Worm (Caenorhabditis elegans) whole organism, dauer: ENCODE data around the gene C01G10.14.
"Not testable (repeated sequence)": the region's sequence is repeated elsewhere in the genome, so short reads cannot be mapped to it uniquely, and the experiment has no call there.

Experiments
- unc-62 ChIP-seq: sonication (generic microtip); optimal IDR thresholded peaks from 2 replicates; lab custom pipeline; 2017; ENCODE audit warnings: missing biosample characterization, missing genetic modification reagents, missing genetic modification characterization

C01G10.14 gene

ce11 chrV:15115968-15116367 lies 10.2 kb upstream of the C01G10.14 start, which contains the start of gene T01G5.8:
T01G5.8 (plus strand) TSS chrV:15116268.
- TF ChIP-seq unc-62 = not testable (repeated sequence)

- TF ChIP-seq unc-62 = no peak
Observed at ce11 chrV:15113992-15114391, 8.2 kb upstream of the C01G10.14 start, which contains the start of gene T01G5.6. T01G5.6 (minus strand) TSS chrV:15114092.

ce11 chrV:15111660-15112059 lies 5.9 kb upstream of the C01G10.14 start, which contains the start of gene T01G5.7:
T01G5.7 (plus strand) TSS chrV:15111960.
- TF ChIP-seq unc-62 = no peak

ce11 chrV:15109260-15109659 lies 3.5 kb upstream of the C01G10.14 start, which contains the start of gene Y75B12A.2:
Y75B12A.2 (plus strand) TSS chrV:15109560.
- TF ChIP-seq unc-62 = no peak

ce11 chrV:15099447-15099846 lies 6.3 kb downstream of the C01G10.14 start, which contains the start of gene C01G10.1:
C01G10.1 (plus strand) TSS chrV:15099747.
- TF ChIP-seq unc-62 = no peak

ce11 chrV:15094749-15095148 lies 11.0 kb downstream of the C01G10.14 start, which contains the start of gene srx-78:
srx-78 (plus strand) TSS chrV:15095049.
- no peak for TF ChIP-seq unc-62

ce11 chrV:15092666-15093065 lies 13.1 kb downstream of the C01G10.14 start, which contains the start of gene txt-12:
txt-12 (plus strand) TSS chrV:15092966.
- TF ChIP-seq unc-62 = no peak

ce11 chrV:15090457-15090856 lies 15.3 kb downstream of the C01G10.14 start, which contains the start of gene C01G10.17:
C01G10.17 (plus strand) TSS chrV:15090757.
- no peak for TF ChIP-seq unc-62

- no peak for TF ChIP-seq unc-62
Observed at ce11 chrV:15089438-15089837, 16.3 kb downstream of the C01G10.14 start, which contains the start of the genes C01G10.5 and C01G10.4. C01G10.5 (minus strand) TSS chrV:15089538. C01G10.4 (plus strand) TSS chrV:15089740.

- TF ChIP-seq unc-62 = no peak
Observed at ce11 chrV:15088613-15089012, 17.1 kb downstream of the C01G10.14 start, which contains the start of gene C01G10.18. C01G10.18 (minus strand) TSS chrV:15088713.

- TF ChIP-seq unc-62 = no peak
Observed at ce11 chrV:15087207-15087706, 18.5 kb downstream of the C01G10.14 start, which contains the start of the genes C01G10.15 and C01G10.6. C01G10.15 (minus strand) TSS chrV:15087307. C01G10.6 (plus strand) TSS chrV:15087656.

- TF ChIP-seq unc-62 = no peak
Observed at ce11 chrV:15085335-15085800, 20.4 kb downstream of the C01G10.14 start, which contains the start of the genes ahsa-1 and C01G10.7. ahsa-1 (minus strand) TSS chrV:15085385. C01G10.7 (plus strand) TSS chrV:15085747.

ce11 chrV:15083659-15084058 lies 22.1 kb downstream of the C01G10.14 start:
- no peak for TF ChIP-seq unc-62

ce11 chrV:15082291-15082690 lies 23.5 kb downstream of the C01G10.14 start, which contains the start of the genes C01G10.10 and C01G10.9:
C01G10.10 (minus strand) TSS chrV:15082441.
C01G10.9 (plus strand) TSS chrV:15082530.
- TF ChIP-seq unc-62 = no peak

ce11 chrV:15078560-15078959 lies 27.2 kb downstream of the C01G10.14 start:
- no peak for TF ChIP-seq unc-62

ce11 chrV:15074907-15075306 lies 30.8 kb downstream of the C01G10.14 start:
- TF ChIP-seq unc-62 = no peak

ce11 chrV:15072738-15073137 lies 33.0 kb downstream of the C01G10.14 start:
- no peak for TF ChIP-seq unc-62
